Fruit fly (Drosophila melanogaster) whole organism, pupa: ENCODE data around the gene crol.

Experiments
- CG10348 ChIP-seq: fragments of 200-800 bp; sonication (Bioruptor generic); IDR thresholded peaks from 2 replicates; pipeline ENCODE4 v1.3.6; 2022; ENCODE audit warnings: missing biosample characterization, missing genetic modification characterization
- CG12605 ChIP-seq: fragments of 200-800 bp; sonication (Bioruptor generic); IDR thresholded peaks from 2 replicates; pipeline ENCODE4 v1.3.6; 2022; ENCODE audit warnings: missing biosample characterization, missing genetic modification characterization
- CG13204 ChIP-seq: fragments of 200-800 bp; sonication (Bioruptor generic); optimal IDR thresholded peaks from 2 replicates; lab custom pipeline; 2018; ENCODE audit warnings: missing biosample characterization, mild to moderate bottlenecking, missing genetic modification characterization, moderate library complexity
- CG14655 ChIP-seq: fragments of 200-800 bp; sonication (Bioruptor generic); optimal IDR thresholded peaks from 3 replicates; lab custom pipeline; 2017; ENCODE audit warnings: mild to moderate bottlenecking, missing biosample characterization, missing genetic modification reagents, missing genetic modification characterization
- CG15710 ChIP-seq: fragments of 200-800 bp; sonication (Bioruptor generic); optimal IDR thresholded peaks from 2 replicates; lab custom pipeline; 2018; ENCODE audit warnings: missing biosample characterization, mild to moderate bottlenecking, missing genetic modification characterization, moderate library complexity
- CG17806 ChIP-seq: fragments of 200-800 bp; sonication (Bioruptor generic); optimal IDR thresholded peaks from 2 replicates; lab custom pipeline; 2018; ENCODE audit warnings: missing biosample characterization, mild to moderate bottlenecking, missing genetic modification characterization, moderate library complexity
- CG32121 ChIP-seq: fragments of 200-800 bp; sonication (Bioruptor generic); IDR thresholded peaks from 2 replicates; pipeline ENCODE4 v1.3.6; 2022; ENCODE audit warnings: missing biosample characterization, missing genetic modification characterization
- CG34367 ChIP-seq: fragments of 200-800 bp; sonication (Bioruptor generic); optimal IDR thresholded peaks from 2 replicates; lab custom pipeline; 2018; ENCODE audit warnings: missing biosample characterization, mild to moderate bottlenecking, missing genetic modification characterization
- CG4496 ChIP-seq: fragments of 200-800 bp; sonication (Bioruptor generic); IDR thresholded peaks from 3 replicates; pipeline ENCODE4 v1.3.6; 2022; ENCODE audit warnings: missing biosample characterization, missing genetic modification characterization
- CG8159 ChIP-seq: fragments of 200-800 bp; sonication (Bioruptor generic); optimal IDR thresholded peaks from 3 replicates; lab custom pipeline; 2018; ENCODE audit warnings: missing biosample characterization, mild to moderate bottlenecking, missing genetic modification characterization, moderate library complexity
- CG8301 ChIP-seq: fragments of 200-800 bp; sonication (Bioruptor generic); optimal IDR thresholded peaks from 2 replicates; lab custom pipeline; 2018; ENCODE audit warnings: missing biosample characterization, mild to moderate bottlenecking, missing genetic modification characterization
- CG9948 ChIP-seq: fragments of 200-800 bp; sonication (Bioruptor generic); optimal IDR thresholded peaks from 2 replicates; lab custom pipeline; 2018; ENCODE audit warnings: missing biosample characterization, mild to moderate bottlenecking, missing genetic modification characterization, moderate library complexity
- D1 ChIP-seq: fragments of 200-800 bp; sonication (Bioruptor generic); optimal IDR thresholded peaks from 2 replicates; lab custom pipeline; 2018; ENCODE audit warnings: missing biosample characterization, mild to moderate bottlenecking, missing genetic modification characterization, moderate library complexity
- EcR ChIP-seq: fragments of 200-800 bp; sonication (Bioruptor generic); optimal IDR thresholded peaks from 3 replicates; lab custom pipeline; 2019; ENCODE audit warnings: missing biosample characterization, missing genetic modification characterization, mild to moderate bottlenecking, moderate library complexity, missing genetic modification reagents
- Ets98B ChIP-seq: fragments of 200-800 bp; sonication (Bioruptor generic); IDR thresholded peaks from 2 replicates; pipeline ENCODE4 v1.3.6; 2022; ENCODE audit warnings: missing biosample characterization, missing genetic modification characterization
- Pif1A ChIP-seq: fragments of 200-800 bp; sonication (Bioruptor generic); optimal IDR thresholded peaks from 3 replicates; lab custom pipeline; 2016; ENCODE audit warnings: missing biosample characterization, missing genetic modification characterization
- Pif1B ChIP-seq: fragments of 200-800 bp; sonication (Bioruptor generic); optimal IDR thresholded peaks from 3 replicates; lab custom pipeline; 2016; ENCODE audit warnings: missing biosample characterization, missing genetic modification characterization
- Snoo ChIP-seq: fragments of 200-800 bp; sonication (Bioruptor generic); optimal IDR thresholded peaks from 3 replicates; lab custom pipeline; 2017; ENCODE audit warnings: missing biosample characterization, mild to moderate bottlenecking, missing genetic modification characterization, inconsistent platforms
- fd96Ca ChIP-seq: fragments of 200-800 bp; sonication (Bioruptor generic); IDR thresholded peaks from 3 replicates; pipeline ENCODE4 v1.3.6; 2022; ENCODE audit warnings: missing biosample characterization, missing genetic modification characterization
- gl ChIP-seq: fragments of 200-800 bp; sonication (Bioruptor generic); optimal IDR thresholded peaks from 2 replicates; lab custom pipeline; 2018; ENCODE audit warnings: missing biosample characterization, mild to moderate bottlenecking, missing genetic modification characterization
- rn ChIP-seq: fragments of 200-800 bp; sonication (Bioruptor generic); IDR thresholded peaks from 2 replicates; pipeline ENCODE4 v1.3.6; 2022; ENCODE audit warnings: missing biosample characterization, missing genetic modification characterization

Gene crol

dm6 chr2L:11834308-11834707, 25.1 kb upstream of the crol start, which contains the start of gene CG45012:
Gene CG45012 (plus strand): TSS chr2L:11834608.
- TF ChIP-seq Snoo: no peak
- TF ChIP-seq CG15710 (tag; lab: Kevin White, UChicago): no peak
- no peak for TF ChIP-seq D1 (tag; lab: Kevin White, UChicago)
- TF ChIP-seq CG34367 (tag; lab: Kevin White, UChicago): no peak
- no peak for TF ChIP-seq gl (tag; lab: Kevin White, UChicago)
- TF ChIP-seq Ets98B (GFP tag; lab: Robert Waterston, UW): no peak
- TF ChIP-seq CG8301 (tag; lab: Kevin White, UChicago): no peak
- no peak for TF ChIP-seq Pif1A (GFP tag; lab: Kevin White, UChicago)
- no peak for TF ChIP-seq fd96Ca
- TF ChIP-seq CG17806 (tag; lab: Kevin White, UChicago): no peak
- no peak for TF ChIP-seq EcR

- TF ChIP-seq Pif1A (GFP tag; lab: Kevin White, UChicago) (no peak), CG8159 (tag; lab: Kevin White, UChicago) (no peak), CG17806 (tag; lab: Kevin White, UChicago) (no peak), Pif1B (no peak), CG8301 (tag; lab: Kevin White, UChicago) (no peak), CG34367 (tag; lab: Kevin White, UChicago) (no peak), EcR (no peak), fd96Ca (no peak)
These were observed 24.5 kb upstream of the crol start, which contains the start of gene CG45011 for dm6 chr2L:11833786-11834185. Gene CG45011 (plus strand): TSS chr2L:11834086.

dm6 chr2L:11829277-11829676, 20.0 kb upstream of the crol start, which contains the start of gene esc:
Gene esc (minus strand): TSS chr2L:11829405.
- TF ChIP-seq rn (GFP tag; lab: Robert Waterston, UW) (no peak), Snoo (no peak), CG34367 (tag; lab: Kevin White, UChicago) (no peak), CG13204 (GFP tag; lab: Kevin White, UChicago) (no peak)
- TF ChIP-seq, all 21 proteins: peak for 0

dm6 chr2L:11823470-11824162, 14.4 kb upstream of the crol start:
- TF ChIP-seq CG12605 (GFP tag; lab: Robert Waterston, UW): no peak
- TF ChIP-seq CG4496: no peak
- no peak for TF ChIP-seq gl (tag; lab: Kevin White, UChicago)
- TF ChIP-seq rn (GFP tag; lab: Robert Waterston, UW): no peak
- no peak for TF ChIP-seq CG9948 (tag; lab: Kevin White, UChicago)
- TF ChIP-seq CG13204 (GFP tag; lab: Kevin White, UChicago): no peak
- TF ChIP-seq CG15710 (tag; lab: Kevin White, UChicago): no peak
- no peak for TF ChIP-seq D1 (tag; lab: Kevin White, UChicago)
- no peak for TF ChIP-seq fd96Ca
- TF ChIP-seq Pif1A (GFP tag; lab: Kevin White, UChicago): no peak
- TF ChIP-seq Snoo: no peak
- TF ChIP-seq CG14655 (GFP tag; lab: Kevin White, UChicago): no peak
- TF ChIP-seq CG34367 (tag; lab: Kevin White, UChicago): no peak
- TF ChIP-seq CG10348 (GFP tag; lab: Robert Waterston, UW): no peak
- no peak for TF ChIP-seq CG8301 (tag; lab: Kevin White, UChicago)
- TF ChIP-seq EcR: no peak
- no peak for TF ChIP-seq CG32121 (GFP tag; lab: Robert Waterston, UW)

- TF ChIP-seq Pif1B: peak; percentile 19
- TF ChIP-seq CG13204 (GFP tag; lab: Kevin White, UChicago): no peak
- TF ChIP-seq CG17806 (tag; lab: Kevin White, UChicago): peak; percentile 23
- TF ChIP-seq CG4496: peak; percentile 88
- no peak for TF ChIP-seq EcR
- TF ChIP-seq CG9948 (tag; lab: Kevin White, UChicago): no peak
- peak; percentile 40; the same call in 1 of the 2 replicates for TF ChIP-seq rn (GFP tag; lab: Robert Waterston, UW)
- peak; percentile 51 for TF ChIP-seq CG32121 (GFP tag; lab: Robert Waterston, UW)
- peak; percentile 62 for TF ChIP-seq CG12605 (GFP tag; lab: Robert Waterston, UW)
- TF ChIP-seq CG15710 (tag; lab: Kevin White, UChicago): peak; percentile 30
- peak; percentile 43 for TF ChIP-seq Ets98B (GFP tag; lab: Robert Waterston, UW)
- TF ChIP-seq gl (tag; lab: Kevin White, UChicago): peak; percentile 48
- no peak for TF ChIP-seq CG10348 (GFP tag; lab: Robert Waterston, UW)
- TF ChIP-seq D1 (tag; lab: Kevin White, UChicago): no peak
- TF ChIP-seq CG8301 (tag; lab: Kevin White, UChicago): peak; percentile 43
- no peak for TF ChIP-seq Snoo
- peak; percentile 54 for TF ChIP-seq CG34367 (tag; lab: Kevin White, UChicago)
- TF ChIP-seq fd96Ca: peak; percentile 58; the same call in 2 of the 3 replicates
- TF ChIP-seq Pif1A (GFP tag; lab: Kevin White, UChicago): peak; percentile 72
- peak; percentile 30 for TF ChIP-seq CG8159 (tag; lab: Kevin White, UChicago)
- TF ChIP-seq CG14655 (GFP tag; lab: Kevin White, UChicago): peak; percentile 61
These were observed 7.1 kb upstream of the crol start for dm6 chr2L:11816376-11816775.

dm6 chr2L:11813665-11814087, 4.4 kb upstream of the crol start, which contains the start of gene CycY:
Gene CycY (minus strand): TSS chr2L:11813780.
- TF ChIP-seq CG4496 (no peak), CG8159 (tag; lab: Kevin White, UChicago) (peak; percentile 1)
